Worm (Caenorhabditis elegans) whole organism, L4 larva: Measurements from ENCODE around the gene lro-1.

Experiments used
- D1046.2 ChIP-seq: fragments of 200-800 bp; sonication (Bioruptor generic); IDR thresholded peaks from 2 replicates; pipeline ENCODE4 v1.3.6; 2022; ENCODE audit warnings: missing genetic modification characterization, missing compliant biosample characterization
- F26F4.8 ChIP-seq: fragments of 200-800 bp; sonication (Bioruptor generic); conservative IDR thresholded peaks from 2 replicates; pipeline ENCODE4 v1.3.6; 2022; ENCODE audit warnings: missing genetic modification characterization, missing compliant biosample characterization
- F37D6.2 ChIP-seq: sonication (generic microtip); optimal IDR thresholded peaks from 2 replicates; lab custom pipeline; 2016; ENCODE audit warnings: mild to moderate bottlenecking, missing genetic modification characterization, missing compliant biosample characterization
- R02D3.7 ChIP-seq: fragments of 150-350 bp; sonication (generic microtip); optimal IDR thresholded peaks from 3 replicates; lab custom pipeline; 2014; ENCODE audit warnings: missing biosample characterization, missing genetic modification characterization
- ZK337.2 ChIP-seq: fragments of 200-800 bp; sonication (Bioruptor generic); IDR thresholded peaks from 2 replicates; pipeline ENCODE4 v1.3.6; 2022; ENCODE audit warnings: missing genetic modification reagents, missing genetic modification characterization, missing compliant biosample characterization
- aha-1 ChIP-seq: fragments of 150-350 bp; peaks from one replicate; lab custom pipeline; 2014; ENCODE audit warnings: missing biosample characterization, missing genetic modification characterization
- aly-2 ChIP-seq: sonication (generic microtip); optimal IDR thresholded peaks from 2 replicates; lab custom pipeline; 2018; ENCODE audit warnings: missing biosample characterization, missing genetic modification characterization
- ceh-20 ChIP-seq: fragments of 200-800 bp; sonication (Bioruptor generic); IDR thresholded peaks from 2 replicates; pipeline ENCODE4 v1.3.6; 2022; ENCODE audit warnings: missing genetic modification reagents, missing genetic modification characterization, missing compliant biosample characterization
- ceh-44 ChIP-seq: fragments of 200-800 bp; sonication (Bioruptor generic); IDR thresholded peaks from 2 replicates; pipeline ENCODE4 v1.3.6; 2022; ENCODE audit warnings: missing genetic modification reagents, missing genetic modification characterization, missing compliant biosample characterization
- ceh-62 ChIP-seq: sonication (generic microtip); optimal IDR thresholded peaks from 2 replicates; lab custom pipeline; 2017; ENCODE audit warnings: missing biosample characterization, missing genetic modification characterization
- ces-1 ChIP-seq: fragments of 150-350 bp; sonication (generic microtip); optimal IDR thresholded peaks from 4 replicates; lab custom pipeline; 2014; ENCODE audit warnings: missing biosample characterization, missing genetic modification reagents, missing genetic modification characterization
- daf-12 ChIP-seq: fragments of 150-350 bp; optimal IDR thresholded peaks from 2 replicates; lab custom pipeline; 2014; ENCODE audit warnings: missing biosample characterization, missing genetic modification reagents, missing genetic modification characterization
- daf-8 ChIP-seq: fragments of 200-800 bp; sonication (Bioruptor generic); IDR thresholded peaks from 2 replicates; pipeline ENCODE4 v1.3.6; 2022; ENCODE audit warnings: missing genetic modification characterization, missing compliant biosample characterization
- dmd-8 ChIP-seq: fragments of 200-800 bp; sonication (Bioruptor generic); IDR thresholded peaks from 2 replicates; pipeline ENCODE4 v1.3.6; 2022; ENCODE audit warnings: missing genetic modification characterization, missing compliant biosample characterization
- dmd-9 ChIP-seq: fragments of 200-800 bp; sonication (Bioruptor generic); IDR thresholded peaks from 2 replicates; pipeline ENCODE4 v1.3.6; 2022; ENCODE audit warnings: missing genetic modification reagents, missing genetic modification characterization, missing compliant biosample characterization
- dpl-1 ChIP-seq: fragments of 150-350 bp; optimal IDR thresholded peaks from 2 replicates; lab custom pipeline; 2014; ENCODE audit warnings: missing biosample characterization, missing genetic modification reagents, missing genetic modification characterization
- dve-1 ChIP-seq: sonication (generic microtip); optimal IDR thresholded peaks from 2 replicates; lab custom pipeline; 2017; ENCODE audit warnings: antibody characterized with exemption, mild to moderate bottlenecking, missing genetic modification characterization, missing compliant biosample characterization; ENCODE audit not compliant: insufficient read depth
- egl-27 ChIP-seq: sonication (generic microtip); optimal IDR thresholded peaks from 3 replicates; lab custom pipeline; 2017; ENCODE audit warnings: missing biosample characterization, missing genetic modification reagents, missing genetic modification characterization
- hif-1 ChIP-seq, 2 experiments: sonication (generic microtip); optimal IDR thresholded peaks; 2 replicates each; lab custom pipeline; 2016 to 2017; ENCODE audit warnings: missing compliant biosample characterization in 2 of 2, missing genetic modification characterization in 2 of 2, missing genetic modification reagents in 2 of 2, missing genotype in 2 of 2, mild to moderate bottlenecking in 1 of 2
- jun-1 ChIP-seq: fragments of 150-350 bp; optimal IDR thresholded peaks from 2 replicates; lab custom pipeline; 2014; ENCODE audit warnings: missing biosample characterization, missing genetic modification reagents, missing genetic modification characterization
- lin-1 ChIP-seq: fragments of 200-800 bp; sonication (Bioruptor generic); IDR thresholded peaks from 2 replicates; pipeline ENCODE4 v1.3.6; 2022; ENCODE audit warnings: missing genetic modification reagents, missing genetic modification characterization, missing compliant biosample characterization
- lin-29 ChIP-seq: fragments of 200-800 bp; sonication (Bioruptor generic); IDR thresholded peaks from 2 replicates; pipeline ENCODE4 v1.3.6; 2022; ENCODE audit warnings: missing genetic modification reagents, missing genetic modification characterization, missing compliant biosample characterization
- lin-38 ChIP-seq: fragments of 200-800 bp; sonication (Bioruptor generic); IDR thresholded peaks from 2 replicates; pipeline ENCODE4 v1.3.6; 2022; ENCODE audit warnings: missing genetic modification reagents, missing genetic modification characterization, missing compliant biosample characterization
- lin-39 ChIP-seq: fragments of 150-350 bp; optimal IDR thresholded peaks from 2 replicates; lab custom pipeline; 2014; ENCODE audit warnings: missing biosample characterization, missing genetic modification reagents, missing genetic modification characterization
- lir-3 ChIP-seq: sonication (generic microtip); optimal IDR thresholded peaks from 2 replicates; lab custom pipeline; 2016; ENCODE audit warnings: mild to moderate bottlenecking, missing genetic modification characterization, missing compliant biosample characterization
- mdl-1 ChIP-seq, 2 experiments: fragments of 150-350 bp in 1 of 2; sonication (generic microtip) in 1 of 2; optimal IDR thresholded peaks; 2 replicates each; lab custom pipeline; 2014 to 2017; ENCODE audit warnings: missing biosample characterization in 2 of 2, missing genetic modification characterization in 2 of 2
- mes-2 ChIP-seq: sonication (generic microtip); optimal IDR thresholded peaks from 2 replicates; lab custom pipeline; 2016; ENCODE audit warnings: missing genotype, mild to moderate bottlenecking, missing genetic modification characterization, missing compliant biosample characterization; ENCODE audit not compliant: poor library complexity, severe bottlenecking
- nhr-25 ChIP-seq: sonication (generic microtip); optimal IDR thresholded peaks from 2 replicates; lab custom pipeline; 2017; ENCODE audit warnings: missing genetic modification characterization, mild to moderate bottlenecking, missing compliant biosample characterization, antibody characterized with exemption, moderate library complexity, borderline replicate concordance; ENCODE audit not compliant: insufficient read depth
- nhr-28 ChIP-seq: fragments of 150-350 bp; optimal IDR thresholded peaks from 2 replicates; lab custom pipeline; 2014; ENCODE audit warnings: missing biosample characterization, missing genetic modification characterization
- pqm-1 ChIP-seq: sonication (generic microtip); optimal IDR thresholded peaks from 2 replicates; lab custom pipeline; 2017; ENCODE audit warnings: missing biosample characterization, missing genetic modification characterization
- saeg-2 ChIP-seq: fragments of 200-800 bp; sonication (Bioruptor generic); IDR thresholded peaks from 2 replicates; pipeline ENCODE4 v1.3.6; 2022; ENCODE audit warnings: missing genetic modification reagents, missing genetic modification characterization, missing compliant biosample characterization
- skn-1 ChIP-seq: fragments of 150-350 bp; optimal IDR thresholded peaks from 2 replicates; lab custom pipeline; 2014; ENCODE audit warnings: missing biosample characterization, missing genetic modification characterization
- snpc-1.2 ChIP-seq: fragments of 200-800 bp; sonication (Bioruptor generic); IDR thresholded peaks from 2 replicates; pipeline ENCODE4 v1.3.6; 2022; ENCODE audit warnings: missing genetic modification reagents, missing genetic modification characterization, missing compliant biosample characterization
- snpc-4 ChIP-seq: fragments of 150-350 bp; optimal IDR thresholded peaks from 2 replicates; lab custom pipeline; 2014; ENCODE audit warnings: missing biosample characterization, missing genetic modification characterization
- spr-3 ChIP-seq: fragments of 200-800 bp; sonication (Bioruptor generic); optimal IDR thresholded peaks from 2 replicates; lab custom pipeline; 2018; ENCODE audit warnings: mild to moderate bottlenecking, missing genetic modification characterization, missing compliant biosample characterization
- tag-97 ChIP-seq: fragments of 200-800 bp; sonication (Bioruptor generic); IDR thresholded peaks from 2 replicates; pipeline ENCODE4 v1.3.6; 2022; ENCODE audit warnings: missing genetic modification characterization, missing compliant biosample characterization
- tra-1 ChIP-seq: fragments of 200-800 bp; sonication (Bioruptor generic); IDR thresholded peaks from 2 replicates; pipeline ENCODE4 v1.3.6; 2022; ENCODE audit warnings: missing genetic modification reagents, missing genetic modification characterization, missing compliant biosample characterization
- unc-39 ChIP-seq: sonication (generic microtip); optimal IDR thresholded peaks from 2 replicates; lab custom pipeline; 2017; ENCODE audit warnings: missing biosample characterization, missing genetic modification characterization
- unc-62 ChIP-seq, 3 experiments: fragments of 150-350 bp in 1 of 3; sonication (generic microtip); optimal IDR thresholded peaks in 2 of 3; peaks in 1 of 3; 1 replicate in 1 of 3; 2 replicates in 2 of 3; lab custom pipeline; 2014 to 2017; ENCODE audit warnings: missing biosample characterization in 3 of 3, missing genetic modification characterization in 3 of 3, missing genetic modification reagents in 3 of 3, missing genotype in 1 of 3
- vab-7 ChIP-seq: fragments of 200-800 bp; sonication (Bioruptor generic); IDR thresholded peaks from 2 replicates; pipeline ENCODE4 v1.3.6; 2022; ENCODE audit warnings: missing genetic modification reagents, missing genetic modification characterization, missing compliant biosample characterization
- zfp-2 ChIP-seq: sonication (generic microtip); optimal IDR thresholded peaks from 2 replicates; lab custom pipeline; 2016; ENCODE audit warnings: mild to moderate bottlenecking, missing genetic modification characterization, missing compliant biosample characterization
- zfp-3 ChIP-seq: fragments of 200-800 bp; sonication (Bioruptor generic); conservative IDR thresholded peaks from 2 replicates; pipeline ENCODE4 v1.3.6; 2022; ENCODE audit warnings: missing genetic modification reagents, missing genetic modification characterization, missing compliant biosample characterization
- ztf-11 ChIP-seq: fragments of 150-350 bp; optimal IDR thresholded peaks from 2 replicates; lab custom pipeline; 2014; ENCODE audit warnings: missing biosample characterization, missing genetic modification characterization

The lro-1 gene

DNA sequence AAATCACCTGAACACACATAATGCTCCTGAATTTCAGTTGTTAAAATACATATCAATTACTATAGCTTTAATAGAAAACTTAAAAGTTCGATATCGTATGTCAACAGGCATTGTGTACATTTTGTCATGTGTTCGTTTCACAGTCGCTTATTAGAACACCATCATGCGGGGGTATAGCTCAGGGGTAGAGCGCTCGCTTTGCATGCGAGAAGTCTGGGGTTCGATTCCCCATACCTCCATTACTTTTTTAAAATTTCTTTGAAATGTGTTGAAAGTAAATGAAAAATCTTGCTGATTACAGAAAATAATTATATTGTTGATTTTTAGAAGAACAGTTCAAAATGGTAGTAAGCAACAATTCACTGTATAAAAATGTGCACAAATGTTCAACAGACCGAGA, 14.3 kb downstream of the lro-1 start (continued):
- TF ChIP-seq spr-3 (GFP tag; lab: Kevin White, UChicago) (no peak), lir-3 (tag; lab: Kevin White, UChicago) (peak; percentile 32), nhr-25 (tag; lab: Kevin White, UChicago) (peak; percentile 67), D1046.2 (GFP tag; lab: Robert Waterston, UW) (peak; percentile 77; the same call in 1 of the 2 replicates)

DNA sequence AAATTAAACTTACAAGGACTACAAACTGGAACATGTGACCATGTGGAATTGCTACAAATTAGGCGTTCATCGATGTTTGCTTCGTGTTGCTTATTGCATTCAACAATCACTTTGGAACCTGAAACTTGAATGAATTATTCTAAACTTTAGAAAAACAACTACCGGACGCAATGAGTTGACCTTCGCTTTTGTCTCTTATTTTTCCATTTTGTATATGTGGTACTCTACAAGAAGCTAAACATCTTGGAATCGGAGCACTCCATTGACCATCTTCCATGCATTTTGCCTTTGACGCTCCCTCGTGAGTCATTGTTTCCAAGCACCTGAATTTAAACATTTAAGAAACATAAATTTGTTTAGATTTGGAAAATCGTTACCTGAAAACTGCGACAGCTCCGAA, 17.1 kb downstream of the lro-1 start:
- TF ChIP-seq lin-1 (GFP tag; lab: Robert Waterston, UW), result no peak
- peak; percentile 90 for TF ChIP-seq aha-1
- no peak for TF ChIP-seq lin-39 (tag; lab: Kevin White, UChicago)
- no peak for TF ChIP-seq dve-1 (tag; lab: Kevin White, UChicago)
- TF ChIP-seq lin-29 (GFP tag; lab: Robert Waterston, UW), result no peak
- no peak for TF ChIP-seq dpl-1

ce11 chrX:6291632-6292031, 19.7 kb downstream of the lro-1 start, which contains the start of gene lev-9:
Gene lev-9 (minus strand): TSS chrX:6291732.
- TF ChIP-seq mdl-1 (tag; optimal IDR thresholded peaks at IDR 0.05; lab: Kevin White, UChicago) (no peak), lin-38 (GFP tag; lab: Robert Waterston, UW) (no peak), nhr-28 (tag; lab: Kevin White, UChicago) (no peak), ceh-62 (tag; lab: Kevin White, UChicago) (no peak), tra-1 (GFP tag; lab: Robert Waterston, UW) (no peak), dve-1 (tag; lab: Kevin White, UChicago) (no peak), saeg-2 (GFP tag; lab: Robert Waterston, UW) (no peak), zfp-3 (no peak), egl-27 (no peak), F37D6.2 (tag; lab: Kevin White, UChicago) (no peak), hif-1 (tag; optimal IDR thresholded peaks at IDR 0.05; lab: Kevin White, UChicago) (no peak), nhr-25 (tag; lab: Kevin White, UChicago) (no peak)

DNA sequence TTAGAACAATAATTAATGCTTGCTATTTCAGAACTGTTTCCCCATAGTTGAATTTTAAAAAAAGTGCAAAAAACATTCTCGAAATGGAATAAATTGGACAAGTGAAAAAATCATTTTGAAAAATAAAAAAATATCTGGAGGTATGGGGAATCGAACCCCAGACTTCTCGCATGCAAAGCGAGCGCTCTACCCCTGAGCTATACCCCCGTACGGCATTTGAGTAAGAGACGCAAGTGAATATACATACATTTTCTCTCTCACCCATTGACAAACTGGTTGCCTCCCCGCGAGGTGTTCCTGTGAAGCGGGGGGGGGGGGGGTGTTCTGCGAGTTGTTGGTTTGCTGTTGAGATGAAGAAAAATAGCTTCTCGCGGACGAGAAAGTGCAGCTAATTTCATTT, 20.3 kb downstream of the lro-1 start:
- no peak for TF ChIP-seq lin-39 (tag; lab: Kevin White, UChicago)
- TF ChIP-seq snpc-4 (tag; lab: Kevin White, UChicago), result no peak
- no peak for TF ChIP-seq tag-97 (GFP tag; lab: Robert Waterston, UW)
- TF ChIP-seq nhr-28 (tag; lab: Kevin White, UChicago), result peak; percentile 24
- TF ChIP-seq spr-3 (GFP tag; lab: Kevin White, UChicago), result peak; percentile 45
- no peak for TF ChIP-seq daf-8 (GFP tag; lab: Robert Waterston, UW)
- peak; percentile 99 for TF ChIP-seq dmd-8 (GFP tag; lab: Robert Waterston, UW)
- TF ChIP-seq ceh-44 (GFP tag; lab: Robert Waterston, UW), result peak; percentile 92
- no peak for TF ChIP-seq daf-12 (tag; lab: Kevin White, UChicago)
- peak; percentile 93 for TF ChIP-seq snpc-1.2 (GFP tag; lab: Robert Waterston, UW)
- TF ChIP-seq unc-39, result no peak
- TF ChIP-seq pqm-1 (tag; lab: Kevin White, UChicago), result no peak
- TF ChIP-seq hif-1 (tag; optimal IDR thresholded peaks at IDR 0.05; lab: Kevin White, UChicago), result peak; percentile 31 to 37
- TF ChIP-seq F26F4.8 (GFP tag; lab: Robert Waterston, UW), result peak; percentile 90
- TF ChIP-seq lin-38 (GFP tag; lab: Robert Waterston, UW), result peak; percentile 83
- TF ChIP-seq vab-7 (GFP tag; lab: Robert Waterston, UW), result peak; percentile 97
- peak; percentile 78; the same call in 1 of the 2 replicates for TF ChIP-seq saeg-2 (GFP tag; lab: Robert Waterston, UW)
- peak; percentile 68 for TF ChIP-seq nhr-25 (tag; lab: Kevin White, UChicago)
- peak; percentile 82 for TF ChIP-seq ceh-20 (GFP tag; lab: Robert Waterston, UW)
- no peak for TF ChIP-seq unc-62 (GFP tag; optimal IDR thresholded peaks at IDR 0.05 in 1 of 2; lab: Kevin White, UChicago)
- no peak for TF ChIP-seq unc-62 (tag; optimal IDR thresholded peaks at IDR 0.05; lab: Kevin White, UChicago)
- TF ChIP-seq ZK337.2, result 0 out of 2 replicates have a peak, but pooled peaks have one; percentile 66
- TF ChIP-seq ceh-62 (tag; lab: Kevin White, UChicago), result no peak
- peak; percentile 46 for TF ChIP-seq aly-2 (tag; lab: Kevin White, UChicago)
- TF ChIP-seq zfp-2 (tag; lab: Kevin White, UChicago), result no peak
- peak; percentile 95 for TF ChIP-seq D1046.2 (GFP tag; lab: Robert Waterston, UW)
- no peak for TF ChIP-seq ztf-11 (tag; lab: Kevin White, UChicago)
- peak; percentile 36 for TF ChIP-seq ces-1 (GFP tag; lab: Kevin White, UChicago)
- peak; percentile 79 for TF ChIP-seq dmd-9 (GFP tag; lab: Robert Waterston, UW)
- peak; percentile 89 for TF ChIP-seq mes-2 (tag; lab: Kevin White, UChicago)
- TF ChIP-seq R02D3.7 (tag; lab: Kevin White, UChicago), result no peak
- peak; percentile 78 for TF ChIP-seq lin-29 (GFP tag; lab: Robert Waterston, UW)
- TF ChIP-seq skn-1 (tag; lab: Kevin White, UChicago), result no peak
- TF ChIP-seq jun-1 (tag; lab: Kevin White, UChicago), result no peak
